Worm (Caenorhabditis elegans) whole organism, L1 larva: Measurements from ENCODE around the gene pcp-1.

Experiments
- C04F5.9 ChIP-seq: sonication (generic microtip); optimal IDR thresholded peaks from 2 replicates; lab custom pipeline; 2016; ENCODE audit warnings: missing genetic modification characterization, missing compliant biosample characterization
- C16A3.4 ChIP-seq: fragments of 150-350 bp; optimal IDR thresholded peaks from 2 replicates; lab custom pipeline; 2014; ENCODE audit warnings: missing biosample characterization, missing genetic modification characterization
- F16B12.6 ChIP-seq: fragments of 150-350 bp; optimal IDR thresholded peaks from 2 replicates; lab custom pipeline; 2014; ENCODE audit warnings: missing biosample characterization, missing genetic modification characterization
- aha-1 ChIP-seq: fragments of 150-350 bp; optimal IDR thresholded peaks from 2 replicates; lab custom pipeline; 2014; ENCODE audit warnings: missing biosample characterization, missing genetic modification characterization
- alr-1 ChIP-seq: fragments of 200-800 bp; sonication (Bioruptor generic); optimal IDR thresholded peaks from 2 replicates; lab custom pipeline; 2018; ENCODE audit warnings: borderline replicate concordance, mild to moderate bottlenecking, missing genetic modification characterization, missing compliant biosample characterization
- ama-1 ChIP-seq: fragments of 150-350 bp; optimal IDR thresholded peaks from 2 replicates; lab custom pipeline; 2014
- blmp-1 ChIP-seq: fragments of 150-350 bp; optimal IDR thresholded peaks from 2 replicates; lab custom pipeline; 2014; ENCODE audit warnings: missing biosample characterization, missing genetic modification characterization
- ceh-82 ChIP-seq, 3 experiments: fragments of 150-350 bp in 1 of 3; sonication (generic microtip) in 2 of 3; optimal IDR thresholded peaks; 2 replicates each; lab custom pipeline; 2014 to 2017; ENCODE audit warnings: missing biosample characterization in 3 of 3, missing genetic modification characterization in 3 of 3
- ceh-90 ChIP-seq: sonication (generic microtip); optimal IDR thresholded peaks from 2 replicates; lab custom pipeline; 2016; ENCODE audit warnings: missing genetic modification characterization, missing compliant biosample characterization
- dpl-1 ChIP-seq, 3 experiments: fragments of 150-350 bp in 2 of 3; sonication (generic microtip) in 1 of 3; optimal IDR thresholded peaks; 2 replicates each; lab custom pipeline; 2014 to 2017; ENCODE audit warnings: missing biosample characterization in 3 of 3, missing genetic modification characterization in 3 of 3, missing genetic modification reagents in 3 of 3
- dsc-1 ChIP-seq: sonication (generic microtip); optimal IDR thresholded peaks from 2 replicates; lab custom pipeline; 2016; ENCODE audit warnings: mild to moderate bottlenecking, missing genetic modification characterization, missing compliant biosample characterization
- efl-1 ChIP-seq, 4 experiments: fragments of 150-350 bp; optimal IDR thresholded peaks in 3 of 4; peaks in 1 of 4; 1 replicate in 1 of 4; 2 replicates in 3 of 4; lab custom pipeline; 2014; ENCODE audit warnings: missing biosample characterization in 2 of 4, missing genetic modification characterization in 2 of 4, missing genetic modification reagents in 2 of 4
- egl-13 ChIP-seq: sonication (generic microtip); optimal IDR thresholded peaks from 2 replicates; lab custom pipeline; 2016; ENCODE audit warnings: missing genotype, missing genetic modification reagents, missing genetic modification characterization, missing compliant biosample characterization
- egl-27 ChIP-seq, 2 experiments: fragments of 150-350 bp in 1 of 2; sonication (generic microtip); optimal IDR thresholded peaks; 3 replicates each; lab custom pipeline; 2017 to 2018; ENCODE audit warnings: missing biosample characterization in 2 of 2, missing genetic modification characterization in 2 of 2, missing genetic modification reagents in 2 of 2
- fkh-8 ChIP-seq: sonication (generic microtip); optimal IDR thresholded peaks from 2 replicates; lab custom pipeline; 2016; ENCODE audit warnings: mild to moderate bottlenecking, missing genetic modification characterization, missing compliant biosample characterization
- grh-1 ChIP-seq: fragments of 200-800 bp; sonication (Bioruptor generic); IDR thresholded peaks from 2 replicates; pipeline ENCODE4 v1.3.6; 2022; ENCODE audit warnings: missing genetic modification reagents, missing genetic modification characterization, missing compliant biosample characterization
- hlh-17 ChIP-seq: fragments of 200-800 bp; sonication (Bioruptor generic); optimal IDR thresholded peaks from 2 replicates; lab custom pipeline; 2018; ENCODE audit warnings: missing genetic modification characterization, mild to moderate bottlenecking, missing compliant biosample characterization, moderate library complexity, borderline replicate concordance
- hpl-2 ChIP-seq: fragments of 150-350 bp; optimal IDR thresholded peaks from 2 replicates; lab custom pipeline; 2014; ENCODE audit warnings: missing biosample characterization, missing genetic modification reagents, missing genetic modification characterization
- irx-1 ChIP-seq: sonication (generic microtip); optimal IDR thresholded peaks from 2 replicates; lab custom pipeline; 2016; ENCODE audit warnings: missing genetic modification characterization, missing compliant biosample characterization
- lin-13 ChIP-seq: fragments of 150-350 bp; optimal IDR thresholded peaks from 2 replicates; lab custom pipeline; 2014; ENCODE audit warnings: missing biosample characterization, missing genetic modification reagents, missing genetic modification characterization
- lin-14 ChIP-seq: fragments of 200-800 bp; sonication (Bioruptor generic); optimal IDR thresholded peaks from 2 replicates; lab custom pipeline; 2018; ENCODE audit warnings: mild to moderate bottlenecking, missing genetic modification characterization, moderate library complexity, missing compliant biosample characterization
- lin-15B ChIP-seq: fragments of 150-350 bp; sonication (generic microtip); optimal IDR thresholded peaks from 3 replicates; lab custom pipeline; 2014; ENCODE audit warnings: missing biosample characterization, missing genetic modification characterization
- lin-35 ChIP-seq, 2 experiments: fragments of 150-350 bp; optimal IDR thresholded peaks; 2 replicates each; lab custom pipeline; 2014; ENCODE audit warnings: missing biosample characterization in 2 of 2, missing genetic modification characterization in 2 of 2, missing genetic modification reagents in 2 of 2
- lin-39 ChIP-seq: fragments of 150-350 bp; optimal IDR thresholded peaks from 2 replicates; lab custom pipeline; 2014; ENCODE audit warnings: missing biosample characterization, missing genetic modification reagents, missing genetic modification characterization
- lsy-2 ChIP-seq, 2 experiments: fragments of 150-350 bp; optimal IDR thresholded peaks; 2 replicates each; lab custom pipeline; 2014; ENCODE audit warnings: missing biosample characterization in 2 of 2, missing genetic modification characterization in 2 of 2
- mdl-1 ChIP-seq, 2 experiments: fragments of 150-350 bp; optimal IDR thresholded peaks; 2 replicates each; lab custom pipeline; 2014 to 2017; ENCODE audit warnings: missing biosample characterization in 2 of 2, missing genetic modification characterization in 2 of 2, inconsistent platforms in 1 of 2
- mef-2 ChIP-seq: fragments of 150-350 bp; optimal IDR thresholded peaks from 2 replicates; lab custom pipeline; 2014; ENCODE audit warnings: missing biosample characterization, missing genetic modification characterization
- mep-1 ChIP-seq: fragments of 150-350 bp; optimal IDR thresholded peaks from 2 replicates; lab custom pipeline; 2014; ENCODE audit warnings: missing biosample characterization, missing genetic modification characterization
- nhr-11 ChIP-seq: fragments of 150-350 bp; optimal IDR thresholded peaks from 2 replicates; lab custom pipeline; 2014; ENCODE audit warnings: missing biosample characterization, missing genetic modification characterization
- nhr-20 ChIP-seq: sonication (generic microtip); optimal IDR thresholded peaks from 2 replicates; lab custom pipeline; 2016; ENCODE audit warnings: mild to moderate bottlenecking, missing genetic modification characterization, missing compliant biosample characterization
- nhr-237 ChIP-seq: fragments of 150-350 bp; optimal IDR thresholded peaks from 2 replicates; lab custom pipeline; 2014; ENCODE audit warnings: missing biosample characterization, missing genetic modification characterization
- nhr-47 ChIP-seq: sonication (generic microtip); optimal IDR thresholded peaks from 2 replicates; lab custom pipeline; 2016; ENCODE audit warnings: mild to moderate bottlenecking, missing genetic modification characterization, moderate library complexity, missing compliant biosample characterization
- nhr-71 ChIP-seq: sonication (generic microtip); optimal IDR thresholded peaks from 2 replicates; lab custom pipeline; 2016; ENCODE audit warnings: mild to moderate bottlenecking, missing genetic modification characterization, moderate library complexity, missing compliant biosample characterization
- nhr-77 ChIP-seq: fragments of 150-350 bp; optimal IDR thresholded peaks from 2 replicates; lab custom pipeline; 2014; ENCODE audit warnings: missing biosample characterization, missing genetic modification characterization
- nhr-84 ChIP-seq: sonication (generic microtip); optimal IDR thresholded peaks from 2 replicates; lab custom pipeline; 2017; ENCODE audit warnings: missing biosample characterization, missing genetic modification characterization
- nhr-85 ChIP-seq: sonication (generic microtip); peaks from one replicate; lab custom pipeline; 2016; ENCODE audit warnings: missing genetic modification characterization, inconsistent platforms, missing compliant biosample characterization
- pax-3 ChIP-seq: fragments of 200-800 bp; sonication (Bioruptor generic); optimal IDR thresholded peaks from 2 replicates; lab custom pipeline; 2018; ENCODE audit warnings: mild to moderate bottlenecking, missing genetic modification characterization, moderate library complexity, missing compliant biosample characterization
- rnt-1 ChIP-seq: sonication (generic microtip); optimal IDR thresholded peaks from 2 replicates; lab custom pipeline; 2016; ENCODE audit warnings: mild to moderate bottlenecking, missing genetic modification characterization, moderate library complexity, missing compliant biosample characterization
- skn-1 ChIP-seq: fragments of 150-350 bp; optimal IDR thresholded peaks from 2 replicates; lab custom pipeline; 2014; ENCODE audit warnings: missing biosample characterization, missing genetic modification characterization
- snu-23 ChIP-seq: sonication (generic microtip); optimal IDR thresholded peaks from 2 replicates; lab custom pipeline; 2016; ENCODE audit warnings: missing genetic modification characterization, missing compliant biosample characterization
- sox-4 ChIP-seq: sonication (generic microtip); optimal IDR thresholded peaks from 2 replicates; lab custom pipeline; 2016; ENCODE audit warnings: missing genetic modification characterization, missing compliant biosample characterization
- swsn-7 ChIP-seq: sonication (generic microtip); optimal IDR thresholded peaks from 2 replicates; lab custom pipeline; 2016; ENCODE audit warnings: missing genetic modification characterization, missing compliant biosample characterization
- tbx-2 ChIP-seq: sonication (generic microtip); optimal IDR thresholded peaks from 2 replicates; lab custom pipeline; 2016; ENCODE audit warnings: missing genetic modification characterization, missing compliant biosample characterization
- tlp-1 ChIP-seq: fragments of 150-350 bp; optimal IDR thresholded peaks from 2 replicates; lab custom pipeline; 2014; ENCODE audit warnings: missing biosample characterization, missing genetic modification characterization
- unc-30 ChIP-seq: sonication (generic microtip); optimal IDR thresholded peaks from 2 replicates; lab custom pipeline; 2017; ENCODE audit warnings: missing biosample characterization, missing genetic modification characterization
- unc-98 ChIP-seq: fragments of 200-800 bp; sonication (Bioruptor generic); IDR thresholded peaks from 2 replicates; pipeline ENCODE4 v1.3.6; 2022; ENCODE audit warnings: missing genetic modification characterization, missing compliant biosample characterization
- xbp-1 ChIP-seq: sonication (generic microtip); optimal IDR thresholded peaks from 2 replicates; lab custom pipeline; 2016; ENCODE audit warnings: missing genetic modification characterization, missing compliant biosample characterization
- zag-1 ChIP-seq: fragments of 150-350 bp; optimal IDR thresholded peaks from 2 replicates; lab custom pipeline; 2014; ENCODE audit warnings: missing biosample characterization, missing genetic modification characterization
- ztf-11 ChIP-seq, 2 experiments: sonication (generic microtip); optimal IDR thresholded peaks; 2 replicates each; lab custom pipeline; 2016 to 2017; ENCODE audit warnings: missing genetic modification characterization in 2 of 2, missing biosample characterization in 1 of 2, missing compliant biosample characterization in 1 of 2

pcp-1 gene

ce11 chrIII:7710943-7711342 is 47.8 kb upstream of the pcp-1 start:
- TF ChIP-seq C04F5.9 (tag; lab: Kevin White, UChicago) (no peak), efl-1 (optimal IDR thresholded peaks at IDR 0.05; lab: Kevin White, UChicago) (peak; percentile 33 to 36), efl-1 (GFP tag; optimal IDR thresholded peaks at IDR 0.05 in 1 of 2; lab: Kevin White, UChicago) (peak; percentile 46 to 83), nhr-47 (tag; lab: Kevin White, UChicago) (peak; percentile 48), mef-2 (tag; lab: Kevin White, UChicago) (no peak), rnt-1 (tag; lab: Kevin White, UChicago) (peak; percentile 46), hpl-2 (GFP tag; lab: Kevin White, UChicago) (no peak), nhr-71 (tag; lab: Kevin White, UChicago) (peak; percentile 50), aha-1 (tag; lab: Kevin White, UChicago) (no peak), nhr-85 (tag; lab: Kevin White, UChicago) (no peak), lin-35 (GFP tag; optimal IDR thresholded peaks at IDR 0.05; lab: Kevin White, UChicago) (peak; percentile 56 to 67), zag-1 (tag; lab: Kevin White, UChicago) (no peak), skn-1 (tag; lab: Kevin White, UChicago) (no peak), lin-13 (peak; percentile 86), nhr-77 (tag; lab: Kevin White, UChicago) (no peak), nhr-11 (tag; lab: Kevin White, UChicago) (no peak), dsc-1 (tag; lab: Kevin White, UChicago) (peak; percentile 30), nhr-20 (tag; lab: Kevin White, UChicago) (peak; percentile 17), nhr-84 (tag; lab: Kevin White, UChicago) (no peak), unc-98 (GFP tag; lab: Robert Waterston, UW) (no peak), lin-15B (peak; percentile 35), sox-4 (tag; lab: Kevin White, UChicago) (no peak), alr-1 (tag; lab: Kevin White, UChicago) (no peak), F16B12.6 (tag; lab: Kevin White, UChicago) (peak; percentile 79), mep-1 (tag; lab: Kevin White, UChicago) (peak; percentile 69), grh-1 (no peak), blmp-1 (tag; lab: Kevin White, UChicago) (peak; percentile 81), egl-27 (tag; optimal IDR thresholded peaks at IDR 0.05; lab: Kevin White, UChicago) (no peak), dpl-1 (GFP tag; optimal IDR thresholded peaks at IDR 0.05; lab: Kevin White, UChicago) (peak in 2 of 3 experiments; percentile 26 to 59), swsn-7 (tag; lab: Kevin White, UChicago) (peak; percentile 42), irx-1 (no peak), tbx-2 (tag; lab: Kevin White, UChicago) (peak; percentile 16), hlh-17 (GFP tag; lab: Kevin White, UChicago) (no peak), pax-3 (no peak), C16A3.4 (tag; lab: Kevin White, UChicago) (peak; percentile 43), ceh-90 (tag; lab: Kevin White, UChicago) (no peak), nhr-237 (tag; lab: Kevin White, UChicago) (no peak), xbp-1 (peak; percentile 32), ama-1 (lab: Kevin White, UChicago) (no peak), lin-39 (tag; lab: Kevin White, UChicago) (no peak), lsy-2 (tag; optimal IDR thresholded peaks at IDR 0.05; lab: Kevin White, UChicago) (peak; percentile 53 to 56), mdl-1 (tag; optimal IDR thresholded peaks at IDR 0.05; lab: Kevin White, UChicago) (peak in 1 of 2 experiments; percentile 29), lin-14 (GFP tag; lab: Kevin White, UChicago) (peak; percentile 75), snu-23 (GFP tag; lab: Kevin White, UChicago) (peak; percentile 57), fkh-8 (tag; lab: Kevin White, UChicago) (peak; percentile 44), unc-30 (no peak), egl-13 (tag; lab: Kevin White, UChicago) (no peak), ztf-11 (tag; optimal IDR thresholded peaks at IDR 0.05; lab: Kevin White, UChicago) (no peak), ceh-82 (tag; optimal IDR thresholded peaks at IDR 0.05; lab: Kevin White, UChicago) (peak in 1 of 3 experiments; percentile 56), tlp-1 (tag; lab: Kevin White, UChicago) (no peak)
